Worm (Caenorhabditis elegans) whole organism, young adult: ENCODE measurements around the gene aexr-3.

Source experiments
- F49E8.2 ChIP-seq: sonication (generic microtip); optimal IDR thresholded peaks from 3 replicates; lab custom pipeline; 2017; ENCODE audit warnings: missing genetic modification characterization, mild to moderate bottlenecking, missing compliant biosample characterization, antibody characterized with exemption, moderate library complexity; ENCODE audit not compliant: insufficient read depth
- ama-1 ChIP-seq, 3 experiments: fragments of 150-350 bp in 1 of 3; sonication (generic microtip) in 2 of 3; optimal IDR thresholded peaks; 2 replicates each; lab custom pipeline; 2014 to 2018; ENCODE audit warnings: missing biosample characterization in 2 of 3, missing genetic modification characterization in 2 of 3, missing genetic modification reagents in 2 of 3
- efl-1 ChIP-seq: fragments of 150-350 bp; optimal IDR thresholded peaks from 2 replicates; lab custom pipeline; 2014; ENCODE audit warnings: missing biosample characterization, missing genetic modification reagents, missing genetic modification characterization
- egl-44 ChIP-seq: fragments of 200-800 bp; sonication (Bioruptor generic); IDR thresholded peaks from 2 replicates; pipeline ENCODE4 v1.3.6; 2022; ENCODE audit warnings: missing genetic modification reagents, missing genetic modification characterization, missing compliant biosample characterization
- hlh-12 ChIP-seq: sonication (generic microtip); optimal IDR thresholded peaks from 2 replicates; lab custom pipeline; 2016; ENCODE audit warnings: missing genetic modification characterization, missing compliant biosample characterization
- hmg-1.2 ChIP-seq: fragments of 200-800 bp; sonication (Bioruptor generic); IDR thresholded peaks from 2 replicates; pipeline ENCODE4 v1.3.6; 2022; ENCODE audit warnings: missing genetic modification reagents, missing genetic modification characterization, missing compliant biosample characterization
- nhr-90 ChIP-seq: sonication (generic microtip); optimal IDR thresholded peaks from 2 replicates; lab custom pipeline; 2016; ENCODE audit warnings: missing genotype, mild to moderate bottlenecking, missing genetic modification characterization, missing compliant biosample characterization
- sea-2 ChIP-seq: fragments of 200-800 bp; sonication (Bioruptor generic); IDR thresholded peaks from 2 replicates; pipeline ENCODE4 v1.3.6; 2022; ENCODE audit warnings: missing genetic modification characterization, missing compliant biosample characterization
- unc-130 ChIP-seq: sonication (generic microtip); optimal IDR thresholded peaks from 2 replicates; lab custom pipeline; 2016; ENCODE audit warnings: missing genetic modification reagents, missing genetic modification characterization, missing compliant biosample characterization
- zfh-2 ChIP-seq: fragments of 200-800 bp; sonication (Bioruptor generic); conservative IDR thresholded peaks from 2 replicates; pipeline ENCODE4 v1.3.6; 2022; ENCODE audit warnings: missing genetic modification reagents, missing genetic modification characterization, missing compliant biosample characterization

DNA sequence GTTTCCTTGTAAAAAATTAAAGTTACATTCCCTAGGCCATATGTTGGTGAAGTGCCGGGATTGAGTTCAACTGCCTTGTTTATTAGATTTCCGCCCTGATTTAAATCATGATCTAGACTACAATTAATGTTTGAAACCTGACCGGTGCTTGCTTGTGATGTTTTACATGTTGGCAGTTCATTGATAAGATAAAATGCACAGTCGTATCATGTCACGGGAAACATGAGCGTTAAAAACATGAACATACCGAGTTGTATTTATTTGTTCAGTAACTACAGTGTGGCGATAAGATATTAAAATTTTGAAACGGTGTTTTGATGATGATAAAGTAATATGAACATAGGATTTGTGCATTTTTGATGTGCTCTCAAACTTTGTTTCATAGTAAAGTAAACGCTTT lies 28.6 kb downstream of the aexr-3 start:
- no peak for TF ChIP-seq F49E8.2 (tag; lab: Kevin White, UChicago)
- TF ChIP-seq hmg-1.2 (GFP tag; lab: Robert Waterston, UW) = no peak
- TF ChIP-seq efl-1 = no peak
- TF ChIP-seq nhr-90 (tag; lab: Kevin White, UChicago) = no peak
- no peak for TF ChIP-seq unc-130 (GFP tag; lab: Kevin White, UChicago)
- no peak for TF ChIP-seq zfh-2 (GFP tag; lab: Robert Waterston, UW)
- TF ChIP-seq sea-2 (GFP tag; lab: Robert Waterston, UW) = no peak
- TF ChIP-seq egl-44 = no peak
- TF ChIP-seq ama-1 (optimal IDR thresholded peaks at IDR 0.05; lab: Kevin White, UChicago) = no peak
- no peak for TF ChIP-seq ama-1 (GFP tag; optimal IDR thresholded peaks at IDR 0.05; lab: Kevin White, UChicago)
- no peak for TF ChIP-seq hlh-12 (tag; lab: Kevin White, UChicago)
